Fruit fly (Drosophila melanogaster): ENCODE measurements around the gene Gr5a.

Gene Gr5a

DNA sequence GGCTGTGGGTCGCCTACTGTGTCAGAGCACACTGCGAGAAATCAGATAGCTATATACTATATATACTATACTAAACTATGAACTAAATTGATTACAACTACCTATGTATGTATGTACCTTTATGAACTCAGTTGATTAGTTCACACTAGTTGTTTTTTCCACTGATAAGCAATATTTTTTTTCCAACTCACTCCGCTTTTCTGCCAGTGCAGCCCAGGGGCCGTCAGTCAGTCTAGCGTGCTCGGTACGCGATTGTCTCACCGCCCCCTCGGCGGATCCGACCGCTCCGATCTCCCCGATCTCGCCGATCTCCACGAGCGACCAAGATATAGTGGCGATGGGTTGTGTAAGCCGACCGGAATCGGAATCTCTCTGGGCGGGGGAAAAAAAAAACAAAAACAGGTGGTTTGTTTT is 25.5 kb downstream of the Gr5a start (continued):
- TF ChIP-seq lz (GFP tag; optimal IDR thresholded peaks at IDR 0.05), result peak; percentile 29
- TF ChIP-seq Smox (GFP tag; optimal IDR thresholded peaks at IDR 0.05), result no peak
- TF ChIP-seq Sox102F (GFP tag; optimal IDR thresholded peaks at IDR 0.05), result no peak
- TF ChIP-seq CG11294 (GFP tag; IDR thresholded peaks at IDR 0.05), result peak; percentile 91
- peak; percentile 76 for TF ChIP-seq CG10669 (GFP tag; optimal IDR thresholded peaks at IDR 0.05)
- peak; percentile 51 for TF ChIP-seq acj6 (GFP tag; optimal IDR thresholded peaks at IDR 0.05)
- peak; percentile 4 for TF ChIP-seq cyc (GFP tag; optimal IDR thresholded peaks at IDR 0.05)
- peak; percentile 74 for TF ChIP-seq CG6808 (GFP tag; optimal IDR thresholded peaks at IDR 0.05)
- peak; percentile 51 for TF ChIP-seq OdsH (GFP tag; optimal IDR thresholded peaks at IDR 0.05)
- TF ChIP-seq CG32006 (GFP tag; optimal IDR thresholded peaks at IDR 0.05), result peak; percentile 83
- TF ChIP-seq topi (GFP tag; optimal IDR thresholded peaks at IDR 0.05), result peak; percentile 33
- TF ChIP-seq CG4318 (GFP tag; optimal IDR thresholded peaks at IDR 0.05), result peak; percentile 66
- peak; percentile 66 to 74 for TF ChIP-seq ss (GFP tag; optimal IDR thresholded peaks at IDR 0.05)
- TF ChIP-seq CG8319 (GFP tag; optimal IDR thresholded peaks at IDR 0.05), result no peak
- peak; percentile 36 for TF ChIP-seq CG11902 (GFP tag; optimal IDR thresholded peaks at IDR 0.05)
- TF ChIP-seq fkh (GFP tag; optimal IDR thresholded peaks at IDR 0.05), result no peak
- TF ChIP-seq Sox14 (GFP tag; optimal IDR thresholded peaks at IDR 0.05), result peak; percentile 16
- TF ChIP-seq Eip75B (GFP tag; optimal IDR thresholded peaks at IDR 0.05), result peak; percentile 71
- peak; percentile 86 for TF ChIP-seq CG8119 (GFP tag; IDR thresholded peaks at IDR 0.05)
- peak; percentile 73 for TF ChIP-seq dsx (GFP tag; optimal IDR thresholded peaks at IDR 0.05; ENCODE audit: poor library complexity, severe bottlenecking)
- TF ChIP-seq net (GFP tag; optimal IDR thresholded peaks at IDR 0.05), result peak; percentile 52
- no peak for TF ChIP-seq Hr38 (GFP tag; optimal IDR thresholded peaks at IDR 0.05)
- peak; percentile 59 for TF ChIP-seq CG11762 (GFP tag; optimal IDR thresholded peaks at IDR 0.05; ENCODE audit: insufficient read depth)
- peak; percentile 49 for TF ChIP-seq CG6792 (GFP tag; optimal IDR thresholded peaks at IDR 0.05)
- peak; percentile 84 for TF ChIP-seq CG6276 (GFP tag; optimal IDR thresholded peaks at IDR 0.05)
- TF ChIP-seq spab (GFP tag; optimal IDR thresholded peaks at IDR 0.05), result peak; percentile 70
- peak; percentile 81 for TF ChIP-seq CG16779 (tag; optimal IDR thresholded peaks at IDR 0.05)
- TF ChIP-seq Blimp-1 (GFP tag; optimal IDR thresholded peaks at IDR 0.05), result no peak
- TF ChIP-seq fd85E (GFP tag; optimal IDR thresholded peaks at IDR 0.05), result no peak

DNA sequence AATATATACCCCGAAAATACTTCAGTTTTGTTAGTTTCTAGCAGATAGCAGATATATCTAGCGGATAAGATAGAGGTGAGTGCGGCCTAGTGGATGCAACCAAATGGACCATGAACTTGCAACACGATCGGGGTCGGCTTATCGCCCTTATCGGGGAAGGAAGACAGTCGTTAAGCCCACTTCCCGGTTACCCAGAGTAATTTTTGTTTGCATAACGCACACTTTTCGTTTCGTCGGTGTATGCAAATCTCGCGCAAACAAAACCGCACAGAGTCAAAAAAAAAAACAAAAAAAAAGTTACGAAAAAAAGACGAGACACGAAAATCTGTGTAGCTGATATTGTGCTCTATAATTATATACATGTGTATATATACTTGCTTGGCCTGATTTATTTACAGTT is 32.5 kb downstream of the Gr5a start:
- TF ChIP-seq svp (GFP tag) (peak; percentile 65), CG6163 (GFP tag; IDR thresholded peaks at IDR 0.05) (peak; percentile 22; the same call in 1 of the 3 replicates), CG34406 (GFP tag; optimal IDR thresholded peaks at IDR 0.05) (no peak), Eip78C (GFP tag) (peak; percentile 13), spab (GFP tag; optimal IDR thresholded peaks at IDR 0.05) (no peak)

- TF ChIP-seq CG34406 (GFP tag; optimal IDR thresholded peaks at IDR 0.05), result no peak
- TF ChIP-seq Eip93F (GFP tag; optimal IDR thresholded peaks at IDR 0.05), result no peak
- no peak for TF ChIP-seq CG11294 (GFP tag; IDR thresholded peaks at IDR 0.05)
- no peak for TF ChIP-seq CG6854 (GFP tag; optimal IDR thresholded peaks at IDR 0.05)
- TF ChIP-seq salr (GFP tag; optimal IDR thresholded peaks at IDR 0.05), result no peak
- TF ChIP-seq CG11902 (GFP tag; optimal IDR thresholded peaks at IDR 0.05), result no peak
- no peak for TF ChIP-seq Sox102F (GFP tag; optimal IDR thresholded peaks at IDR 0.05)
- TF ChIP-seq Hr4 (GFP tag; optimal IDR thresholded peaks at IDR 0.05), result no peak
- TF ChIP-seq CG6808 (GFP tag; optimal IDR thresholded peaks at IDR 0.05), result no peak
- no peak for TF ChIP-seq CG4318 (GFP tag; optimal IDR thresholded peaks at IDR 0.05)
These were observed 34.4 kb downstream of the Gr5a start for dm6 chrX:5714786-5715185.
